Worm (Caenorhabditis elegans): Measurements from ENCODE around the gene srh-97.

The srh-97 gene

DNA sequence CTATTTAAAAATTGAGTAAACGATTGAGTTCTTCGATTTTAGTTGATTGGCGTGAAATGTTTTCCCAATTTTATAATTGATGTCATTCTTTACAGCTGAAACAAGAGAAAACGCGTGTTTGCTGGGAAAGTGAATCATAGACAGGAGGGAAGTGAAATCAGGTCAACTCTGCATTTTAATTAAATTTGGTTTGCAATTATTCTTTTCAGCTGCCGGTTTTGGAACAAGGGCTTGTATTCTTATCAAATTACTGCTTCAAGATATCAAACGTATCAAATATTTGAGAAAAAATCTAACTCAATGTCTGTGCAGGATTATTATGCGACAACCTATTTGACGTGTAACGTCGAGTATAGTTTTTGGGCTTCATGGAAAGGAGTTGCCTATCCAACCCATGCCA is at the start of gene srh-97:
TSS of gene srh-97 (plus strand) at position 301 of the 400 bp plus-strand sequence.
- no peak for TF ChIP-seq unc-62 (GFP tag; optimal IDR thresholded peaks at IDR 0.05)

DNA sequence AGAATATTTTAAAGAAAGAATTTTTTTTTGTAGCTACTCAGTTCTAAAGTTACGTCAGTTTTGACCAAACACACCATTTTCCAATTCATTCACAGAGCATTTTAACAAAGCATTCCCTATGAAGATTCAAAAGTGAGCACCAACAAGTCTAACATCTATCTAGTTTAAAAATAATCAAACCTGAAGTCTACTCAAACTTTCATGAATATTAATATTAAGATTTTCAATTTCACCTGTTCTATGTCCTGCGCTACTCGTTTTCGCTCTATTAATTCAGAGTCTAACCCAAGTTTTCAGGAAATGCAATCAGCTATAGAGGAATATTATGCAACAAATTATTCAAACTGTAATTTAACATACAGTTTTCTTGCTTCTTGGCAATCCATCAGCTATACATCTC is 44.8 kb upstream of the srh-97 start, which contains the start of gene srh-119:
TSS of gene srh-119 (plus strand) at position 301 of the 400 bp plus-strand sequence.
- TF ChIP-seq unc-62 (GFP tag; optimal IDR thresholded peaks at IDR 0.05) = no peak

DNA sequence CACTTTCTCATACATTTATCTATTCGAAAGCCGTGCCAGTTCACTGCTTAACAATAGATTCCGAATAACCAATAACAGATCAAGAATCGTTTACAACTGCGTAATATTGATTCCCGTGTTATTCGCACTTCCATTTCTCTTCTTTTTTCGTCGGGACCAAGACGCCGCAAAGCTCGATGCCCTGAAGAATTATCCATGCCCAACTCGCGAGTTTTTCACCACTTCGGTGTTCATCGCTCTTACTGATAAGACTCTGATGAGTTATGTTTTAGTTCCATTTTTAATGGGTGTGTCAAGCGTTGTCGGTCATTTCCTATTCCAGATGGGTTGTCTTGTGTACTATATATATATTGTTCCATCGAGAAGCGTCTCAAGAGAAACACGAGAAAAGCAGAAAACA is 43.5 kb upstream of the srh-97 start:
- TF ChIP-seq unc-62 (GFP tag; optimal IDR thresholded peaks at IDR 0.05) = no peak

DNA sequence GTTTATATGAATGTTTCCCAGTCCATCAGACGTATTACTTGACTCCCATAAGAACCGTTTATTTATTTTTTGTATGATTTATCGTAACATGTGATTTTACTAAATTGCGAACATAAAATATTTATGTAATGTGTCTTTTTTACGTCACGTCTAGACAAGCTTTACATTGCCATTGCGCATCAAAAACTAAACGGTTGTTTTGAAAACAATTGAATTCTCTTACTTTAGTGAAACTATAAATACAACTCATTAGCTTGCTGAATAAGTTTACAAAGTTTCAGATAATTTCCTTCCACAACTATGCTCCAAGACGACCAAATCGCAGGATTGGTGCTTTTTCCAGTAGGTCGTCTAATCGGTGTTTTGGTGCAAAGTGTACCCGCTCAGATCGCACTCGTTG is 42.0 kb upstream of the srh-97 start, which contains the start of gene srx-54:
TSS of gene srx-54 (plus strand) at position 301 of the 400 bp plus-strand sequence.
- no peak for TF ChIP-seq unc-62 (GFP tag; optimal IDR thresholded peaks at IDR 0.05)

DNA sequence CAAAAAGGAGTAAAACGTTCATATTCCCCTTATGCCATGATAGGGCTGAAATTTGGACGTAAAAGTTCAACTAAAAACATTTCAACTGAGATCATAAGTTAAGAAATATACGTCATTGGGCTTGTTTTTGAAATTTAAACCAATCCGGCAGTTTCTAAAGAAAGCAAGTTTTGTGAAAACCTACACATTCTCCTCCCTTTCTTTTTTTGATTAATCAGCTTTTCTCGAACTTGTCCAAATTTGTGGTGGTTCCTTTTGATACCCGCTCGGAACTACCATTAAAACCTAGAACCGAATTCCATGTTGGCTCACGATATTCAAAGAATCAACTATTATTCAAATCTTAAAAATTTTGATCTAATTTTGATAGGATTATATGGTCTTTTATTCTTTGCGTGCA is 36.5 kb upstream of the srh-97 start, which contains the start of gene srz-54:
TSS of gene srz-54 (plus strand) at position 301 of the 400 bp plus-strand sequence.
- no peak for TF ChIP-seq unc-62 (GFP tag; optimal IDR thresholded peaks at IDR 0.05)

DNA sequence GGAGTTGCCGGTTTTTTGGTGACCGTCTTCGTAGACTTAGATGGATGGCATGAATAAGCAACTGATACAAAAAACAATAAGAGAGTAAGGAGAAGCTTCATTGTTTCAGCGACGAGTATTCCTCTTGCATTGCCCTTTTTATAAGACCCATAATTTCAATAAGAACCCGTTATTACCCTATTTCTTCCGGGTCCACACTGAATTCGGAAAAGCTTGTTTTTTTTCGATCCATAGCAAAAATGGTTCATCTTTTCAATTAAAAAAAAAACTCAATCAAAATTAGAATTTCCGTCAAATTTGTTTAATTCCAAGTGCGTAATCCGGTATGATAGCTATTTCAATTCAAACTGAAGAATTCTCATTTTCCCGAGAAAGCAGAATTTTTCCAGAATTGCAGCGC is 29.9 kb upstream of the srh-97 start, which contains the start of gene Y102A5C.40:
TSS of gene Y102A5C.40 (minus strand) at position 101 of the 400 bp plus-strand sequence.
- no peak for TF ChIP-seq unc-62 (GFP tag; optimal IDR thresholded peaks at IDR 0.05)

DNA sequence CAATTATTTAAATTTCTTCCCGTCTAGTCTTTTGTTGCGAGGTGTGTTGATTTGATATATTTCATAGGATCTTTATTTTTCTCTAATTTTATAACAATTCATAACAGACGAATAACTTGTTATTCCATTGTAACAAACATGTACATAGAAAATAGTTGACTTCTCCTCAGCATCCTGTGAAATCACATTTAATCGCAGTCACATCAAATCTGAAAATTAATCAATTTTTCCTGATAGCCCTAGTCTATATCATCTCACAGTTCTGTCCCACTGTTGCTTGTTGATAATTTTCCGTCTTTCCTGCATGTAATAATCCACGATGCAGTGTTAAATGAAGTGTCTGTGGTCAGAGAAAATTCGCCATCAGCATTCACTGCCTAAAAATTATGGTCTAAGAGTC is 29.1 kb upstream of the srh-97 start:
- TF ChIP-seq unc-62 (GFP tag; optimal IDR thresholded peaks at IDR 0.05) = no peak

DNA sequence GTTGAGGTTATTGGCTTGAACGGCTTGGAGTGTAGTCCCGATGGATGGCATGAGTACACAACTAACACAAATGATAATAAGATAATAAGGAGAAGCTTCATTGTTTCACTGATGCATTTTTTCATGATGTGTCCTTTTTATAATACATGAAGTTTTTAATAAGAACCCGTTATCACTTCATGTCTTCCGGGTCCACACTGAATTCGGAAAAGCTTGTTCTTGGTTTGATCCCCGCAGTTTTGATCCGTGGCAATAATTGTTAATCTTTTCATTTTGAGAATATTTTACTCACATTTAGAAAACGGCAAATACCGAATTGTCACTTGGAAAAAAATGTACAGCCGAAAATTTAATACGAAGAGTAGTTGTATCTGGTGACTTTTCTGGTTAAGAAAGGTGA is 28.3 kb upstream of the srh-97 start, which contains the start of gene Y102A5C.27:
TSS of gene Y102A5C.27 (minus strand) at position 101 of the 400 bp plus-strand sequence.
- TF ChIP-seq unc-62 (GFP tag; optimal IDR thresholded peaks at IDR 0.05) = no peak

DNA sequence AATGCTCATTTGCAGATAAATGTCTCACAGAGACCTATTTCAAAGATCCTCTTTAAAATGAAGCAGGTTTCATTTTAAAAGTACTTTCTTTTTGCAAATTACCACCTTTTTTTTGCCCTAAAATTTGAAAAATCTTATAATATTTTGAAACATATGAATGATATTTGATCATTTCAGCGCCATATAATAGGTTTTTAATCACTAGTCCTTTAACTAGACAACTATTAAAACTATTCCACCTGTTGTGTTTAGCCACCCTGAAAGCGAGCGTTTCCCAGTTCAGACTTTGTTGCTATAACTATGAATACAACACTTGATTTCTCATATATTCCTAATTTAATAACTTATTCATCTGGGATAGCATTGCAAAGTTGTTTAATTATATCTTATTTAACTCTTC is 25.2 kb upstream of the srh-97 start, which contains the start of gene srz-95:
TSS of gene srz-95 (plus strand) at position 301 of the 400 bp plus-strand sequence.
- TF ChIP-seq unc-62 (GFP tag; optimal IDR thresholded peaks at IDR 0.05) = no peak

DNA sequence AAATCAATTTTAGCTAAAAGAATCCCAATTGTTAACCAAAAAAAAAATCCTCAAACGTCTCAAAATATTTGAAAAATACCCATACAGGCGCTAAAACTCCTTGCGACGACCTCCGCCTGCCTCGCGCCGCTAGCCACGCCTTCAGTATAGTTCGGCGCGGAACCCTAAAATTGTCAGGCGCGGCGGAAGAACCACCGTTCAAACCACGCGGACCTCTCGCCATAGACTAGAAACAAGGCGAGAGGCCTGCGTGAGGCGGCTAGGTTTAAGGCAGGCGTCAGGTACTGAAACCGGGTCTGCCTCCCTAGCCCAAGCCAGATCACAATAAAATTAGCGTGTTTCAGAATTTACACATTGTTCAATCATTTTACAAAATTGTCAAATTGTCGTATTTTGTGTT is 24.5 kb upstream of the srh-97 start:
- TF ChIP-seq unc-62 (GFP tag; optimal IDR thresholded peaks at IDR 0.05) = no peak

DNA sequence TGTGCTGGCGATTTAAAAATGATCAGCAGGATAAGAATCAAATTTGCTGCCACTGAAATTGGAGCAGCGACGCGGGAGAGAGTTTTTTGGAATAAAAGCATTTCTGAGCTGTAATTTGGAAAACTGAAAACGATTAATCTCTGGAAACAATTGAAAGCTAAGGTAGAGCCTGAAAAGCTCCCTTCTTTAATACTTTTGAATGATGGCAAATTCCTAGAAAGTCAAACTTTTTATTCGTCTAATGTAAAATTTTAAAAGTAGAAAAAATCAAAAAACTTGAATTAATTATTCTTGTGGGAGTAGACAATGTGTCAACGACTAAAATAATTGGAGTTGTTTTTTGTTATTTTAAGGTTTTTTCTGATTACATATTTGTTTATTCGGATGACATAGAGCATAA is 16.7 kb upstream of the srh-97 start, which contains the start of gene str-217:
TSS of gene str-217 (minus strand) at position 101 of the 400 bp plus-strand sequence.
- TF ChIP-seq unc-62 (GFP tag; optimal IDR thresholded peaks at IDR 0.05) = no peak

DNA sequence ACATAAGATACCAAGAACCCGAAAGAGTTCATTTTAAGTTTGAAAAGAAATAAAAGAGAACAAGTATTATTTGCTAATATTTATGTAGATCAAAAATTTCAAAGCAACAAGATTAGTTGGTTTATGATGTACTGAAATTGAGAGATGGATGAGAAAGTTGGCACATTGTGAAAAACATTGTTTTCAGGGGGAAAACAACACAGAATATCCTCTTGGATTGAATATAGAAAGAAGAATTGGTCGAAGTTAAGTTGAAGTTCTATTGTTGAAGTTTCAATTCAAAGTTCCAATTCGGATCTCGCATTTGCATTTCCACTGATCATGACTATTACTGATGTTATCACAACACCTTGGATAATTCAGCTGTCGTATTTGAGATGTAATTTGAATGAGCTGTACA is 16.3 kb upstream of the srh-97 start:
- TF ChIP-seq unc-62 (GFP tag; optimal IDR thresholded peaks at IDR 0.05) = no peak

DNA sequence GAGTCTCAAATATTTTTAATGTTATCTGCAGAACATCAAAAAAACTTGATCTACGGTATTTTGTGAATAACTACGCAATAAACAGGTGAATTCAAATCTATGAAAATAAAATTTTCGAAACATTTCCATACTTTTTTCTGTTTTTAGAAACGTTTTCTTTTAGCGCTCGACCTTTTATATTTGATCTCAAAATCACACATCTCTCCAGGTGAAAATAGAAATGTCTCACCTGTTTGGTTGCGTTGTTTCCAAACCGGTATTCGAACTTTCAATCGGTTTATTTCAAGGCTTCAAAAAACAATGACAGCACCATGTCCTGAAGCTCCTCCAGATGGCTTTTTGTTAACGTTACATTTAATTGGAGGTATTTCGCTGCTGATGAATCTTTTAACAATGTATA is 15.7 kb upstream of the srh-97 start, which contains the start of gene sri-9:
TSS of gene sri-9 (plus strand) at position 301 of the 400 bp plus-strand sequence.
- no peak for TF ChIP-seq unc-62 (GFP tag; optimal IDR thresholded peaks at IDR 0.05)

DNA sequence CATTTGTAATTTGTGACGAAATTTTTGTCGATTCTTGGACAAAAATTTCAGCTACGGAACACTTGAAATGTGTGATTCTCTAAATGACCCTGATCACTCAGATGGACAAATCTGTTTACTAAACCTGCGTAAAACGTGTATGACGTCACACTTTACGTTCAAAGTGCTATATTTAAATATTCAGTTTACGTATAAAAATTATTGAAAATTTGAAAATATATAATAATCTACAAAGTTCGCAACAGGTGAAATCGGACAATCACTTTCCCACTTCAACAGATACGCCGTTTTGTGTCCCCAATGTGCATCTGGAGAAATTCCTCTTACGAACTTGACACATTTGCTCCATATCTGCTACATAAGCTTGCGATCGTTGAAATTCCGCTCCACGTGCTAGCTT is 11.7 kb upstream of the srh-97 start, which contains the start of gene srh-131:
TSS of gene srh-131 (plus strand) at position 301 of the 400 bp plus-strand sequence.
- TF ChIP-seq unc-62 (GFP tag; optimal IDR thresholded peaks at IDR 0.05) = no peak

DNA sequence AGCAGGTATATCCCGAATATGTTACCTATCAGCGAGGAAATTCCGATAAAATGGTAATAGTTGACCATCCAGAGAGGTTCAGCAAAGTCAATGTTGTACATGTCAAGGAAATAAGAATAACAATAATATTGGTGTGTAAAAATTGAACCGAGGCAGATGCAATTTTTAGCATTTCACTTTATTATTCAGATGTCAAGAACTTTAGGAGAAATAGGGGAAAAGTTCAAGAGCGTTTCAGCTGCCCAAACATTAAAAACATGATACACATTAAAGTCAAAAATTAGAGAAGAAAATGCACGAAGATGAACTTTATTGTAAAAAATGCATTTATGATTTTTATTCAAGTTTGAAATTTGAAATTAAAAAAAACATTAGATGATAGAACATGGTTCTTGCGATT is 8.6 kb upstream of the srh-97 start, which contains the start of gene sri-69:
TSS of gene sri-69 (minus strand) at position 101 of the 400 bp plus-strand sequence.
- TF ChIP-seq unc-62 (GFP tag; optimal IDR thresholded peaks at IDR 0.05) = no peak

DNA sequence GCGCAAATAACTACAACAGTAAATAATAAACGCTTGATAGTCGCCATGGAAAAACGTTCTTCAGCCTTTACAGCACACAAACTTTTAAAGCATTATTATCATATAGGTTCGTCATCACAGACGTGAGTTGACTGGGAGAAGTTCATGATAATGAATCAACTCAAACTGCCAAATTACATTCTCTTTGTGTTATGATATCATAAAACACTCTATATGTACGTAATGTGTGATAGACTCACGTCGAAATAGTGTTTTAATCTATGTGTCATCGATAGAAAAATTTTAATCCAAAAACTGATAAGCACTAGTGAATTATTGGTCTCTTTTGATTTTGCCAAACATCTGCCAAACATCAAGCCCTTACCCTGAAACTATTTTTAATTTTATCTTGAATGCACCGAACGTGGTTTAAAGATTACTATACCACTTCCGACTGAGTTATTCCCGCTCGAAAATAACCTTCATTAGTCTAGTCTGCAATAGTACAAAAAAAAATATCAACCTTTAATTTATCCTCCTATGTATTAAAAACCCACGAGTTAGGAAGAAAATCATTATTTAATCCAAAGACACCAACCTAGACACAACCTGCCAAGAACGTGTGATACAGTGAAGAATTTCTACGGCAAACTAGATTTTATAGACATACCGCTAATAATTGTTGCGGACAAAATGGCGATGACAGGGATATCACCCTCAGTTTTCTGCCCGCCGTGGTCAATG is 7.4 kb upstream of the srh-97 start, which contains the start of the genes clc-12 and clec-240:
TSS of gene clc-12 (minus strand) at position 47 of the 723 bp plus-strand sequence.
TSS of gene clec-240 (plus strand) at position 673 of the 723 bp plus-strand sequence.
- no peak for TF ChIP-seq unc-62 (GFP tag; optimal IDR thresholded peaks at IDR 0.05)

DNA sequence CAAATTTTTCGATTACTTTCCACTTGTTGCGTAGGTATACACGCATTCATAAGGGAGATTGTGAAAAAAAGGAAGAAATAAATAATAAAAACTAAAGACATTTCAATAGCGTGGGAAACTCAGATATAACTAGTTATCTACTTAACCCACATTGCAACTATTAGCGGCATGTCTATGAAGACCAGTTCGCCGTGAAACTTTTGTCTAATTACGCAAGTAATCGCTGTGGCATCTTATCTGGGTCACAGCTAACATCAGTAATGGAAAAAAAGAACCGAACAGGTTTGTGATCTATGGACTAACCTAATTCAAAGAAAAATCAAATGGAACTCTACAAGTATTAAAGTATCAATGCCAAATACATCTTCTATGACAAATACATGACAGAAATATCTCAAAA is 3.7 kb upstream of the srh-97 start, which contains the start of gene clec-241:
TSS of gene clec-241 (minus strand) at position 101 of the 400 bp plus-strand sequence.
- no peak for TF ChIP-seq unc-62 (GFP tag; optimal IDR thresholded peaks at IDR 0.05)

All from whole organism, dauer.